Fruit fly (Drosophila melanogaster) whole organism, embryonic: ENCODE results near the gene CG31683.
A peak's percentile ranks its signal among the peaks of the same experiment; 100 is the strongest.

Experiments used
- Adf1 ChIP-seq: fragments of 200-800 bp; sonication (Bioruptor generic); IDR thresholded peaks from 2 replicates; pipeline ENCODE4 v1.3.6; 2022; ENCODE audit warnings: missing biosample characterization, missing genetic modification characterization
- Atf6 ChIP-seq: fragments of 200-800 bp; sonication (Bioruptor generic); IDR thresholded peaks from 2 replicates; pipeline ENCODE4 v1.3.6; 2022; ENCODE audit warnings: missing biosample characterization, missing genetic modification characterization
- B-H2 ChIP-seq: fragments of 200-800 bp; sonication (Bioruptor generic); optimal IDR thresholded peaks from 2 replicates; lab custom pipeline; 2018; ENCODE audit warnings: missing biosample characterization, mild to moderate bottlenecking, missing genetic modification characterization
- BEAF-32 ChIP-seq: fragments of 200-800 bp; sonication (Bioruptor generic); optimal IDR thresholded peaks from 3 replicates; lab custom pipeline; 2017; ENCODE audit warnings: missing biosample characterization, missing genetic modification characterization, mild to moderate bottlenecking, moderate library complexity, missing genetic modification reagents
- Bgb ChIP-seq: fragments of 200-800 bp; sonication (Bioruptor generic); IDR thresholded peaks from 2 replicates; pipeline ENCODE4 v1.3.6; 2022; ENCODE audit warnings: missing biosample characterization, missing genetic modification characterization; ENCODE audit not compliant: partially characterized antibody
- CG10321 ChIP-seq: fragments of 200-800 bp; sonication (Bioruptor generic); IDR thresholded peaks from 2 replicates; pipeline ENCODE4 v1.3.6; 2022; ENCODE audit warnings: missing biosample characterization, missing genetic modification characterization
- CG14965 ChIP-seq: fragments of 200-800 bp; sonication (Bioruptor generic); optimal IDR thresholded peaks from 2 replicates; lab custom pipeline; 2016; ENCODE audit warnings: missing biosample characterization, missing genetic modification characterization, borderline replicate concordance
- CG17186 ChIP-seq: fragments of 200-800 bp; sonication (Bioruptor generic); optimal IDR thresholded peaks from 3 replicates; lab custom pipeline; 2017; ENCODE audit warnings: missing biosample characterization, missing genetic modification reagents, missing genetic modification characterization
- CG1832 ChIP-seq: fragments of 200-800 bp; sonication (Bioruptor generic); optimal IDR thresholded peaks from 2 replicates; lab custom pipeline; 2017; ENCODE audit warnings: missing biosample characterization, mild to moderate bottlenecking, missing genetic modification characterization, inconsistent platforms
- CG3281 ChIP-seq: fragments of 200-800 bp; sonication (Bioruptor generic); optimal IDR thresholded peaks from 3 replicates; lab custom pipeline; 2017; ENCODE audit warnings: missing biosample characterization, mild to moderate bottlenecking, missing genetic modification characterization
- CG34376 ChIP-seq: fragments of 200-800 bp; sonication (Bioruptor generic); optimal IDR thresholded peaks from 2 replicates; lab custom pipeline; 2018; ENCODE audit warnings: missing biosample characterization, mild to moderate bottlenecking, missing genetic modification characterization
- CG34422 ChIP-seq: fragments of 200-800 bp; sonication (Bioruptor generic); IDR thresholded peaks from 3 replicates; pipeline ENCODE4 v1.3.6; 2022; ENCODE audit warnings: missing biosample characterization, missing genetic modification characterization
- CG5180 ChIP-seq: fragments of 200-800 bp; sonication (Bioruptor generic); optimal IDR thresholded peaks from 3 replicates; lab custom pipeline; 2017; ENCODE audit warnings: missing biosample characterization, missing genetic modification characterization, mild to moderate bottlenecking, moderate library complexity, missing genetic modification reagents
- CG7745 ChIP-seq: fragments of 200-800 bp; sonication (Bioruptor generic); optimal IDR thresholded peaks from 2 replicates; lab custom pipeline; 2018; ENCODE audit warnings: missing biosample characterization, mild to moderate bottlenecking, missing genetic modification characterization, moderate library complexity
- CG7839 ChIP-seq: fragments of 200-800 bp; sonication (Bioruptor generic); optimal IDR thresholded peaks from 3 replicates; lab custom pipeline; 2018; ENCODE audit warnings: missing biosample characterization, mild to moderate bottlenecking, missing genetic modification characterization, moderate library complexity
- CG8478 ChIP-seq: fragments of >200 bp; optimal IDR thresholded peaks from 2 replicates; lab custom pipeline; 2018
- CG8765 ChIP-seq: fragments of 200-800 bp; sonication (Bioruptor generic); IDR thresholded peaks from 2 replicates; pipeline ENCODE4 v1.3.6; 2022; ENCODE audit warnings: missing biosample characterization, missing genetic modification characterization
- CG8924 ChIP-seq: fragments of 200-800 bp; optimal IDR thresholded peaks from 3 replicates; lab custom pipeline; 2019; ENCODE audit warnings: missing biosample characterization, mild to moderate bottlenecking, missing genetic modification characterization, moderate library complexity
- CG9437 ChIP-seq: fragments of 200-800 bp; sonication (Bioruptor generic); optimal IDR thresholded peaks from 2 replicates; lab custom pipeline; 2018; ENCODE audit warnings: missing biosample characterization, mild to moderate bottlenecking, missing genetic modification characterization
- CTCF ChIP-seq: fragments of 200-800 bp; sonication (Bioruptor generic); optimal IDR thresholded peaks from 2 replicates; lab custom pipeline; 2017; ENCODE audit warnings: missing biosample characterization, mild to moderate bottlenecking, missing genetic modification characterization, moderate library complexity
- Dp ChIP-seq: fragments of 200-800 bp; sonication (Bioruptor generic); optimal IDR thresholded peaks from 2 replicates; lab custom pipeline; 2018; ENCODE audit warnings: missing biosample characterization, mild to moderate bottlenecking, missing genetic modification characterization, moderate library complexity
- Gug ChIP-seq: fragments of 200-800 bp; sonication (Bioruptor generic); IDR thresholded peaks from 4 replicates; pipeline ENCODE4 v1.3.6; 2022; ENCODE audit warnings: missing biosample characterization, missing genetic modification characterization
- Lhr ChIP-seq: fragments of 200-800 bp; sonication (Bioruptor generic); optimal IDR thresholded peaks from 3 replicates; lab custom pipeline; 2017; ENCODE audit warnings: mild to moderate bottlenecking, missing biosample characterization, missing genetic modification reagents, missing genetic modification characterization
- MESR4 ChIP-seq: fragments of 200-800 bp; sonication (Bioruptor generic); optimal IDR thresholded peaks from 2 replicates; lab custom pipeline; 2018; ENCODE audit warnings: missing biosample characterization, mild to moderate bottlenecking, missing genetic modification characterization, moderate library complexity
- Med ChIP-seq: fragments of 200-800 bp; sonication (Bioruptor generic); peaks from one replicate; lab custom pipeline; 2016; ENCODE audit warnings: missing biosample characterization, missing genetic modification characterization, mild to moderate bottlenecking, inconsistent platforms, moderate library complexity
- Nf-YC ChIP-seq: fragments of 200-800 bp; optimal IDR thresholded peaks from 3 replicates; lab custom pipeline; 2019; ENCODE audit warnings: missing biosample characterization, mild to moderate bottlenecking, missing genetic modification characterization, moderate library complexity
- Trl ChIP-seq, 3 experiments: fragments of >200 bp in 2 of 3; fragments of 200-800 bp in 1 of 3; sonication (Bioruptor generic) in 1 of 3; optimal IDR thresholded peaks; 2 replicates in 1 of 3; 3 replicates in 2 of 3; lab custom pipeline; 2016 to 2017; ENCODE audit warnings: missing biosample characterization in 1 of 3, missing genetic modification characterization in 1 of 3
- Xrp1 ChIP-seq: fragments of 200-800 bp; sonication (Bioruptor generic); IDR thresholded peaks from 2 replicates; pipeline ENCODE4 v1.3.6; 2022; ENCODE audit warnings: missing biosample characterization, missing genetic modification characterization
- ara ChIP-seq: fragments of 200-800 bp; sonication (Bioruptor generic); IDR thresholded peaks from 2 replicates; pipeline ENCODE4 v1.3.6; 2022; ENCODE audit warnings: missing biosample characterization, missing genetic modification characterization
- bsh ChIP-seq, 2 experiments: fragments of 200-800 bp; sonication (Bioruptor generic); optimal IDR thresholded peaks; 2 replicates each; lab custom pipeline; 2017 to 2018; ENCODE audit warnings: mild to moderate bottlenecking in 2 of 2, missing biosample characterization in 2 of 2, missing genetic modification characterization in 2 of 2, moderate library complexity in 1 of 2
- cg ChIP-seq: fragments of 200-800 bp; sonication (Bioruptor generic); optimal IDR thresholded peaks from 3 replicates; lab custom pipeline; 2019; ENCODE audit warnings: missing biosample characterization, mild to moderate bottlenecking, missing genetic modification characterization, moderate library complexity
- chinmo ChIP-seq: fragments of 200-800 bp; sonication (Bioruptor generic); IDR thresholded peaks from 4 replicates; pipeline ENCODE4 v1.3.6; 2022; ENCODE audit warnings: missing biosample characterization, missing genetic modification characterization; ENCODE audit not compliant: partially characterized antibody
- crp ChIP-seq, 2 experiments: fragments of 200-800 bp; sonication (Bioruptor generic); optimal IDR thresholded peaks; 2 replicates in 1 of 2; 3 replicates in 1 of 2; lab custom pipeline; 2017; ENCODE audit warnings: missing biosample characterization in 2 of 2, missing genetic modification characterization in 2 of 2, mild to moderate bottlenecking in 1 of 2, moderate library complexity in 1 of 2
- esg ChIP-seq: fragments of 200-800 bp; sonication (Bioruptor generic); conservative IDR thresholded peaks from 2 replicates; pipeline ENCODE4 v1.3.6; 2022; ENCODE audit warnings: missing biosample characterization, missing genetic modification characterization
- ftz-f1 ChIP-seq: fragments of 200-800 bp; sonication (Bioruptor generic); optimal IDR thresholded peaks from 2 replicates; lab custom pipeline; 2016; ENCODE audit warnings: missing biosample characterization, missing genetic modification characterization
- hb ChIP-seq: fragments of 200-800 bp; sonication (Bioruptor generic); IDR thresholded peaks from 3 replicates; pipeline ENCODE4 v1.3.6; 2022; ENCODE audit warnings: missing biosample characterization, missing genetic modification characterization; ENCODE audit not compliant: partially characterized antibody
- kni ChIP-seq: fragments of 200-800 bp; sonication (Bioruptor generic); optimal IDR thresholded peaks from 3 replicates; lab custom pipeline; 2017; ENCODE audit warnings: mild to moderate bottlenecking, missing biosample characterization, missing genetic modification reagents, missing genetic modification characterization
- knrl ChIP-seq: fragments of 200-800 bp; sonication (Bioruptor generic); IDR thresholded peaks from 3 replicates; pipeline ENCODE4 v1.3.6; 2022; ENCODE audit warnings: missing biosample characterization, missing genetic modification characterization; ENCODE audit not compliant: partially characterized antibody
- org-1 ChIP-seq: fragments of 200-800 bp; sonication (Bioruptor generic); optimal IDR thresholded peaks from 2 replicates; lab custom pipeline; 2017; ENCODE audit warnings: missing biosample characterization, missing genetic modification characterization
- row ChIP-seq: fragments of 200-800 bp; sonication (Bioruptor generic); IDR thresholded peaks from 3 replicates; pipeline ENCODE4 v1.3.6; 2022; ENCODE audit warnings: missing biosample characterization, missing genetic modification characterization
- run ChIP-seq: fragments of 200-800 bp; sonication (Bioruptor generic); optimal IDR thresholded peaks from 3 replicates; lab custom pipeline; 2018; ENCODE audit warnings: missing biosample characterization, mild to moderate bottlenecking, missing genetic modification characterization
- sd ChIP-seq: fragments of 200-800 bp; sonication (Bioruptor generic); optimal IDR thresholded peaks from 3 replicates; lab custom pipeline; 2018; ENCODE audit warnings: missing biosample characterization, mild to moderate bottlenecking, missing genetic modification characterization, moderate library complexity
- sna ChIP-seq: fragments of 200-800 bp; sonication (Bioruptor generic); IDR thresholded peaks from 2 replicates; pipeline ENCODE4 v1.3.6; 2022; ENCODE audit warnings: missing biosample characterization, missing genetic modification characterization; ENCODE audit not compliant: partially characterized antibody
- stwl ChIP-seq: fragments of 200-800 bp; sonication (Bioruptor generic); optimal IDR thresholded peaks from 3 replicates; lab custom pipeline; 2018; ENCODE audit warnings: missing biosample characterization, mild to moderate bottlenecking, missing genetic modification characterization, moderate library complexity
- sug ChIP-seq: fragments of 200-800 bp; optimal IDR thresholded peaks from 2 replicates; lab custom pipeline; 2019; ENCODE audit warnings: missing biosample characterization, mild to moderate bottlenecking, missing genetic modification characterization, moderate library complexity
- trem ChIP-seq: fragments of 200-800 bp; optimal IDR thresholded peaks from 3 replicates; lab custom pipeline; 2019; ENCODE audit warnings: missing biosample characterization, mild to moderate bottlenecking, missing genetic modification characterization, moderate library complexity
- vvl ChIP-seq: fragments of 200-800 bp; sonication (Bioruptor generic); IDR thresholded peaks from 2 replicates; pipeline ENCODE4 v1.3.6; 2022; ENCODE audit warnings: missing biosample characterization, missing genetic modification characterization

The CG31683 gene

DNA sequence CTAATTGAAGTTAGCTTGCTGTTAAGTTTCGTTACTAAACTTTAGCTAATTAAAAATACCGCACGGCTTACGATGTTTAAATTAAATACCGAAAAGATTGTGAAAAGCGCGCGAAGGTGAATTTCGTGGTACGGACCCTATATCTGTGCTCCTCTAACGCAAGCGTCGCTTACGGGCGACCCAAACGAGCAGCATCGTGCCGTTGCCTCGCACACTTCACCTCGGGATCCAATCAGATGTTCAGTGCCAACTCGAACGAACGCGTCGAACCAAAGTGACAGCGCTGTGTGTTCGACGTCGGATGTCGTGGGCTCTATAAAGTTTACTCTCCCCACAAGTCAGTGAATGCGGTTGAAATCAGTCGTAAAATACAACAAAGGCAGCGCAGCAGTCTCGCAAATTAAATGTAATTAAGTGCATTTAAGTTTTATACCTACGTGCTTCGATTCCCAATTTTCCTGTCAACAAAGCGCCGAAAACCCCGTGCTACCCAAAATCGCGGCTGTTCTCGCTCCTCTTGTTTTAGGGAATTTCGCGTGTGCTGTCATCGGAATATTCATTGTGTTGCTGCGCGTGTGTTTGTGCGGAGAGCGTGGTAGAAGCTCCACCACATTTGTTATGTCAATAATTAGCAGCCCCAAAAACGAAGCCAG lies 20.9 kb downstream of the CG31683 start (continued):
- TF ChIP-seq B-H2 (GFP tag; lab: Kevin White, UChicago) (peak; percentile 6), chinmo (peak; percentile 68; the same call in 2 of the 4 replicates), Gug (no peak), CG14965 (GFP tag; lab: Kevin White, UChicago) (no peak), CG34422 (GFP tag; lab: Robert Waterston, UW) (peak; percentile 35; the same call in 1 of the 3 replicates), Dp (GFP tag; lab: Kevin White, UChicago) (peak; percentile 80), CG5180 (GFP tag; lab: Kevin White, UChicago) (peak; percentile 100), Lhr (peak; percentile 69), sug (tag; lab: Kevin White, UChicago) (peak; percentile 26), MESR4 (peak; percentile 12), cg (GFP tag; lab: Kevin White, UChicago) (peak; percentile 59), CG8478 (lab: Kevin White, UChicago) (no peak), CG34376 (GFP tag; lab: Kevin White, UChicago) (peak; percentile 33), Atf6 (GFP tag; lab: Robert Waterston, UW) (0 out of 2 replicates have a peak, but pooled peaks have one; percentile 7), Trl (optimal IDR thresholded peaks at IDR 0.05; lab: Kevin White, UChicago) (peak in 1 of 2 experiments; percentile 24), Trl (GFP tag; optimal IDR thresholded peaks at IDR 0.05; lab: Kevin White, UChicago) (no peak), CG1832 (GFP tag; lab: Kevin White, UChicago) (peak; percentile 93), CG7839 (tag; lab: Kevin White, UChicago) (peak; percentile 6), Med (GFP tag; lab: Kevin White, UChicago) (peak; percentile 53), Xrp1 (0 out of 2 replicates have a peak, but pooled peaks have one; percentile 12), stwl (tag; lab: Kevin White, UChicago) (peak; percentile 74), sd (tag; lab: Kevin White, UChicago) (peak; percentile 70), CG8924 (tag; lab: Kevin White, UChicago) (no peak), CG9437 (GFP tag; lab: Kevin White, UChicago) (peak; percentile 23), hb (GFP tag; lab: Robert Waterston, UW) (no peak), kni (GFP tag; lab: Kevin White, UChicago) (no peak), CG17186 (GFP tag; lab: Kevin White, UChicago) (peak; percentile 55), run (peak; percentile 25), CTCF (GFP tag; lab: Kevin White, UChicago) (peak; percentile 24), knrl (GFP tag; lab: Robert Waterston, UW) (0 out of 3 replicates have a peak, but pooled peaks have one; percentile 24), trem (peak; percentile 0), esg (GFP tag; lab: Robert Waterston, UW) (no peak), CG10321 (GFP tag; lab: Robert Waterston, UW) (peak; percentile 97), crp (GFP tag; optimal IDR thresholded peaks at IDR 0.05; lab: Kevin White, UChicago) (peak in 1 of 2 experiments; percentile 75), CG8765 (GFP tag; lab: Robert Waterston, UW) (no peak), CG7745 (tag; lab: Kevin White, UChicago) (peak; percentile 98), Adf1 (GFP tag; lab: Robert Waterston, UW) (peak; percentile 58; the same call in 1 of the 2 replicates), CG3281 (GFP tag; lab: Kevin White, UChicago) (peak; percentile 61), ara (GFP tag; lab: Robert Waterston, UW) (peak; percentile 60; the same call in 1 of the 2 replicates), Nf-YC (tag; lab: Kevin White, UChicago) (peak; percentile 58), Bgb (GFP tag; lab: Robert Waterston, UW) (peak; percentile 50; the same call in 1 of the 2 replicates), vvl (GFP tag; lab: Robert Waterston, UW) (peak; percentile 57; the same call in 1 of the 2 replicates), row (GFP tag; lab: Robert Waterston, UW) (peak; percentile 54), ftz-f1 (peak; percentile 32), org-1 (peak; percentile 12), bsh (GFP tag; optimal IDR thresholded peaks at IDR 0.05; lab: Kevin White, UChicago) (peak in 1 of 2 experiments; percentile 10), sna (0 out of 2 replicates have a peak, but pooled peaks have one; percentile 19), BEAF-32 (GFP tag; lab: Kevin White, UChicago) (peak; percentile 38)
